Fruit fly (Drosophila melanogaster) whole organism, embryonic: ENCODE results near the gene CG42671.

Source experiments
- ATbp ChIP-seq: fragments of 200-800 bp; sonication (Bioruptor generic); optimal IDR thresholded peaks from 2 replicates; lab custom pipeline; 2017; ENCODE audit warnings: missing biosample characterization, mild to moderate bottlenecking, missing genetic modification characterization, missing genetic modification reagents
- CG12391 ChIP-seq: fragments of 200-800 bp; sonication (Bioruptor generic); optimal IDR thresholded peaks from 3 replicates; lab custom pipeline; 2018; ENCODE audit warnings: missing biosample characterization, mild to moderate bottlenecking, missing genetic modification characterization, moderate library complexity
- CG13894 ChIP-seq: fragments of 200-800 bp; sonication (Bioruptor generic); optimal IDR thresholded peaks from 3 replicates; lab custom pipeline; 2018; ENCODE audit warnings: missing biosample characterization, mild to moderate bottlenecking, missing genetic modification characterization, moderate library complexity
- CG14860 ChIP-seq: fragments of 200-800 bp; sonication (Bioruptor generic); IDR thresholded peaks from 3 replicates; pipeline ENCODE4 v1.3.6; 2022; ENCODE audit warnings: missing biosample characterization, missing genetic modification characterization; ENCODE audit not compliant: partially characterized antibody
- CG15073 ChIP-seq: fragments of 200-800 bp; sonication (Bioruptor generic); optimal IDR thresholded peaks from 2 replicates; lab custom pipeline; 2016; ENCODE audit warnings: missing biosample characterization, missing genetic modification characterization
- CG15479 ChIP-seq: fragments of 200-800 bp; sonication (Bioruptor generic); optimal IDR thresholded peaks from 3 replicates; lab custom pipeline; 2019; ENCODE audit warnings: missing biosample characterization, mild to moderate bottlenecking, missing genetic modification characterization, moderate library complexity
- CG18262 ChIP-seq: fragments of 200-800 bp; optimal IDR thresholded peaks from 3 replicates; lab custom pipeline; 2019; ENCODE audit warnings: missing biosample characterization, mild to moderate bottlenecking, missing genetic modification characterization, moderate library complexity
- CG2199 ChIP-seq: fragments of 200-800 bp; sonication (Bioruptor generic); IDR thresholded peaks from 3 replicates; pipeline ENCODE4 v1.3.6; 2022; ENCODE audit warnings: missing biosample characterization, missing genetic modification characterization
- CG32767 ChIP-seq: fragments of 200-800 bp; sonication (Bioruptor generic); IDR thresholded peaks from 2 replicates; pipeline ENCODE4 v1.3.6; 2022; ENCODE audit warnings: missing biosample characterization, missing genetic modification characterization
- CG8388 ChIP-seq: fragments of 200-800 bp; sonication (Bioruptor generic); optimal IDR thresholded peaks from 2 replicates; lab custom pipeline; 2019; ENCODE audit warnings: missing biosample characterization, mild to moderate bottlenecking, missing genetic modification characterization, moderate library complexity
- CG9437 ChIP-seq: fragments of 200-800 bp; sonication (Bioruptor generic); optimal IDR thresholded peaks from 2 replicates; lab custom pipeline; 2018; ENCODE audit warnings: missing biosample characterization, mild to moderate bottlenecking, missing genetic modification characterization
- CG9727 ChIP-seq: fragments of 200-800 bp; sonication (Bioruptor generic); optimal IDR thresholded peaks from 3 replicates; lab custom pipeline; 2017; ENCODE audit warnings: missing biosample characterization, mild to moderate bottlenecking, missing genetic modification characterization
- D ChIP-seq, 2 experiments: fragments of 200-800 bp in 1 of 2; fragments of >200 bp in 1 of 2; sonication (Bioruptor generic) in 1 of 2; optimal IDR thresholded peaks; 2 replicates in 1 of 2; 3 replicates in 1 of 2; lab custom pipeline; 2017; ENCODE audit warnings: mild to moderate bottlenecking in 1 of 2, missing biosample characterization in 1 of 2, missing genetic modification characterization in 1 of 2, missing genetic modification reagents in 1 of 2
- Dbx ChIP-seq: fragments of 200-800 bp; sonication (Bioruptor generic); IDR thresholded peaks from 3 replicates; pipeline ENCODE4 v1.3.6; 2022; ENCODE audit warnings: missing biosample characterization, missing genetic modification characterization
- H2.0 ChIP-seq: fragments of 200-800 bp; sonication (Bioruptor generic); IDR thresholded peaks from 2 replicates; pipeline ENCODE4 v1.3.6; 2022; ENCODE audit warnings: missing biosample characterization, missing genetic modification characterization
- HLH54F ChIP-seq: fragments of 200-800 bp; sonication (Bioruptor generic); optimal IDR thresholded peaks from 3 replicates; lab custom pipeline; 2016; ENCODE audit warnings: missing biosample characterization, missing genetic modification characterization
- Hmx ChIP-seq: fragments of 200-800 bp; sonication (Bioruptor generic); optimal IDR thresholded peaks from 2 replicates; lab custom pipeline; 2016; ENCODE audit warnings: missing biosample characterization, missing genetic modification characterization
- Hr78 ChIP-seq, 2 experiments: fragments of 200-800 bp in 1 of 2; fragments of >200 bp in 1 of 2; sonication (Bioruptor generic) in 1 of 2; optimal IDR thresholded peaks; 2 replicates each; lab custom pipeline; 2017 to 2019; ENCODE audit warnings: missing biosample characterization in 2 of 2, missing genetic modification characterization in 2 of 2, mild to moderate bottlenecking in 1 of 2, moderate library complexity in 1 of 2
- Kr ChIP-seq: fragments of 200-800 bp; sonication (Bioruptor generic); optimal IDR thresholded peaks from 2 replicates; lab custom pipeline; 2017; ENCODE audit warnings: missing biosample characterization, mild to moderate bottlenecking, missing genetic modification characterization
- Med ChIP-seq: fragments of 200-800 bp; sonication (Bioruptor generic); peaks from one replicate; lab custom pipeline; 2016; ENCODE audit warnings: missing biosample characterization, missing genetic modification characterization, mild to moderate bottlenecking, inconsistent platforms, moderate library complexity
- NfI ChIP-seq: fragments of 200-800 bp; sonication (Bioruptor generic); optimal IDR thresholded peaks from 3 replicates; lab custom pipeline; 2018; ENCODE audit warnings: missing biosample characterization, mild to moderate bottlenecking, missing genetic modification characterization, moderate library complexity
- abd-A ChIP-seq: fragments of 200-800 bp; sonication (Bioruptor generic); optimal IDR thresholded peaks from 3 replicates; lab custom pipeline; 2019; ENCODE audit warnings: missing biosample characterization, mild to moderate bottlenecking, missing genetic modification characterization, moderate library complexity
- cad ChIP-seq: fragments of >200 bp; optimal IDR thresholded peaks from 2 replicates; lab custom pipeline; 2017; ENCODE audit warnings: missing biosample characterization, missing genetic modification characterization
- chinmo ChIP-seq: fragments of 200-800 bp; sonication (Bioruptor generic); IDR thresholded peaks from 4 replicates; pipeline ENCODE4 v1.3.6; 2022; ENCODE audit warnings: missing biosample characterization, missing genetic modification characterization; ENCODE audit not compliant: partially characterized antibody
- crol ChIP-seq: fragments of 200-800 bp; sonication (Bioruptor generic); IDR thresholded peaks from 2 replicates; pipeline ENCODE4 v1.3.6; 2022; ENCODE audit warnings: missing biosample characterization, missing genetic modification characterization
- hth ChIP-seq: fragments of >200 bp; optimal IDR thresholded peaks from 2 replicates; lab custom pipeline; 2017; ENCODE audit warnings: inconsistent platforms
- kni ChIP-seq: fragments of 200-800 bp; sonication (Bioruptor generic); optimal IDR thresholded peaks from 3 replicates; lab custom pipeline; 2017; ENCODE audit warnings: mild to moderate bottlenecking, missing biosample characterization, missing genetic modification reagents, missing genetic modification characterization
- pfk ChIP-seq: fragments of 200-800 bp; sonication (Bioruptor generic); optimal IDR thresholded peaks from 2 replicates; lab custom pipeline; 2018; ENCODE audit warnings: missing biosample characterization, mild to moderate bottlenecking, missing genetic modification characterization, moderate library complexity
- pros ChIP-seq: fragments of 200-800 bp; sonication (Bioruptor generic); optimal IDR thresholded peaks from 3 replicates; lab custom pipeline; 2019; ENCODE audit warnings: missing biosample characterization, mild to moderate bottlenecking, missing genetic modification characterization, moderate library complexity
- sna ChIP-seq: fragments of 200-800 bp; sonication (Bioruptor generic); IDR thresholded peaks from 2 replicates; pipeline ENCODE4 v1.3.6; 2022; ENCODE audit warnings: missing biosample characterization, missing genetic modification characterization; ENCODE audit not compliant: partially characterized antibody
- sr ChIP-seq: fragments of 200-800 bp; sonication (Bioruptor generic); IDR thresholded peaks from 3 replicates; pipeline ENCODE4 v1.3.6; 2022; ENCODE audit warnings: missing biosample characterization, missing genetic modification characterization
- tll ChIP-seq, 2 experiments: fragments of 200-800 bp in 1 of 2; fragments of >200 bp in 1 of 2; sonication (Bioruptor generic) in 1 of 2; optimal IDR thresholded peaks; 2 replicates each; lab custom pipeline; 2017 to 2019; ENCODE audit warnings: missing biosample characterization in 2 of 2, missing genetic modification characterization in 2 of 2, mild to moderate bottlenecking in 1 of 2, moderate library complexity in 1 of 2
- twi ChIP-seq: fragments of 200-800 bp; optimal IDR thresholded peaks from 2 replicates; lab custom pipeline; 2019; ENCODE audit warnings: missing biosample characterization, mild to moderate bottlenecking, missing genetic modification characterization, moderate library complexity
- vfl ChIP-seq: fragments of 200-800 bp; sonication (Bioruptor generic); optimal IDR thresholded peaks from 2 replicates; lab custom pipeline; 2016; ENCODE audit warnings: missing biosample characterization, missing genetic modification characterization
- z ChIP-seq: fragments of 200-800 bp; sonication (Bioruptor generic); IDR thresholded peaks from 3 replicates; pipeline ENCODE4 v1.3.6; 2022; ENCODE audit warnings: missing biosample characterization, missing genetic modification characterization
- zen ChIP-seq: fragments of 200-800 bp; sonication (Bioruptor generic); optimal IDR thresholded peaks from 3 replicates; lab custom pipeline; 2018; ENCODE audit warnings: missing biosample characterization, mild to moderate bottlenecking, missing genetic modification characterization, moderate library complexity
- zf30C ChIP-seq: fragments of 200-800 bp; sonication (Bioruptor generic); optimal IDR thresholded peaks from 3 replicates; lab custom pipeline; 2018; ENCODE audit warnings: missing biosample characterization, mild to moderate bottlenecking, missing genetic modification characterization
- zfh2 ChIP-seq: fragments of 200-800 bp; sonication (Bioruptor generic); optimal IDR thresholded peaks from 2 replicates; lab custom pipeline; 2016; ENCODE audit warnings: missing biosample characterization, missing genetic modification characterization

Gene CG42671

DNA sequence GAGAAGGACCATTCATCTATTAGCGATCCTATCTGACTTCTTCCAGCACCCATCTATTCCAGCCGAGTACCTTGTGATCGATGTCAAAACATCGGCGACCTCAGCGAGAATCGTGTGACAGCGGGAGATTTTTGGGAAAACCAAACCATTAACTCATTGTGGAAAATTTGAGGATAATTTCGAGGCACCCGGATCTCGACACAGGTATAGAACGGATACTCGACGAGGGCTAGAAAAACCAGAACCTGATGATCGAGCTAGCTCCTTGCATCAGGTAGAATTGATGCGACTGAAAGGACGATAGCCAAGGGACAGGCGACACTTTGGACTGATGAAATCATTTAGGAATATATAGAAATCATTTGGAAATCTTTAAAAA, 29.0 kb downstream of the CG42671 start:
- TF ChIP-seq hth (lab: Kevin White, UChicago) = peak; percentile 12
- peak; percentile 37 for TF ChIP-seq cad (GFP tag; lab: Kevin White, UChicago)
- no peak for TF ChIP-seq H2.0 (GFP tag; lab: Robert Waterston, UW)
- TF ChIP-seq CG15479 (GFP tag; lab: Kevin White, UChicago) = peak; percentile 53
- TF ChIP-seq CG18262 (tag; lab: Kevin White, UChicago) = no peak
- peak; percentile 30 for TF ChIP-seq twi (tag; lab: Kevin White, UChicago)
- no peak for TF ChIP-seq CG15073 (GFP tag; lab: Kevin White, UChicago)
- TF ChIP-seq HLH54F (GFP tag; lab: Kevin White, UChicago) = no peak
- no peak for TF ChIP-seq NfI
- no peak for TF ChIP-seq CG14860 (GFP tag; lab: Robert Waterston, UW)
- peak; percentile 93 for TF ChIP-seq zen (tag; lab: Kevin White, UChicago)
- TF ChIP-seq sna (GFP tag; lab: Robert Waterston, UW) = no peak
- TF ChIP-seq tll (GFP tag; optimal IDR thresholded peaks at IDR 0.05; lab: Kevin White, UChicago) = peak in 1 of 2 experiments; percentile 86
- TF ChIP-seq vfl (GFP tag; lab: Kevin White, UChicago) = peak; percentile 3
- 0 out of 3 replicates have a peak, but pooled peaks have one; percentile 37 for TF ChIP-seq CG2199 (GFP tag; lab: Robert Waterston, UW)
- no peak for TF ChIP-seq Hmx (GFP tag; lab: Kevin White, UChicago)
- no peak for TF ChIP-seq CG32767 (GFP tag; lab: Robert Waterston, UW)
- TF ChIP-seq Hr78 (GFP tag; optimal IDR thresholded peaks at IDR 0.05; lab: Kevin White, UChicago) = no peak

- no peak for TF ChIP-seq ATbp (GFP tag; lab: Kevin White, UChicago)
- peak; percentile 36 for TF ChIP-seq kni (GFP tag; lab: Kevin White, UChicago)
- peak; percentile 78; the same call in 2 of the 3 replicates for TF ChIP-seq z
- peak; percentile 17 for TF ChIP-seq zf30C (GFP tag; lab: Kevin White, UChicago)
- peak; percentile 9 for TF ChIP-seq CG12391 (tag; lab: Kevin White, UChicago)
- peak; percentile 18 for TF ChIP-seq abd-A (tag; lab: Kevin White, UChicago)
- 0 out of 4 replicates have a peak, but pooled peaks have one; percentile 12 for TF ChIP-seq chinmo (GFP tag; lab: Robert Waterston, UW)
- no peak for TF ChIP-seq sr (GFP tag; lab: Robert Waterston, UW)
- TF ChIP-seq zfh2 = no peak
- peak; percentile 16 for TF ChIP-seq CG9727 (GFP tag; lab: Kevin White, UChicago)
- TF ChIP-seq Dbx = no peak
- peak; percentile 30 for TF ChIP-seq zen (tag; lab: Kevin White, UChicago)
- 0 out of 2 replicates have a peak, but pooled peaks have one; percentile 17 for TF ChIP-seq crol
- TF ChIP-seq pros (GFP tag; lab: Kevin White, UChicago) = peak; percentile 92
- peak; percentile 35 for TF ChIP-seq Med
- TF ChIP-seq CG9437 (GFP tag; lab: Kevin White, UChicago) = no peak
- peak; percentile 98 for TF ChIP-seq twi (tag; lab: Kevin White, UChicago)
- peak; percentile 45 for TF ChIP-seq Kr (GFP tag; lab: Kevin White, UChicago)
- TF ChIP-seq CG8388 = peak; percentile 5
- TF ChIP-seq CG13894 (tag; lab: Kevin White, UChicago) = peak; percentile 89
- peak; percentile 54 for TF ChIP-seq pfk (GFP tag; lab: Kevin White, UChicago)
- TF ChIP-seq D (optimal IDR thresholded peaks at IDR 0.05; lab: Kevin White, UChicago) = peak; percentile 69
- no peak for TF ChIP-seq D (GFP tag; optimal IDR thresholded peaks at IDR 0.05; lab: Kevin White, UChicago)
Measured at dm6 chr3L:11244024-11244576, 29.8 kb downstream of the CG42671 start.
